Worm (Caenorhabditis elegans) whole organism, L4 larva: Measurements from ENCODE around the gene gadr-3.

Experiments used
- F44E2.7 ChIP-seq: fragments of 200-800 bp; sonication (Bioruptor generic); IDR thresholded peaks from 2 replicates; pipeline ENCODE4 v2.1.2; 2022; ENCODE audit warnings: missing genetic modification characterization, missing compliant biosample characterization
- F49E8.2 ChIP-seq: sonication (generic microtip); optimal IDR thresholded peaks from 2 replicates; lab custom pipeline; 2016; ENCODE audit warnings: missing compliant biosample characterization, mild to moderate bottlenecking, missing genetic modification characterization, borderline replicate concordance
- Y105C5A.15 ChIP-seq: fragments of 200-800 bp; sonication (Bioruptor generic); IDR thresholded peaks from 2 replicates; pipeline ENCODE4 v1.3.6; 2022; ENCODE audit warnings: missing genetic modification characterization, missing compliant biosample characterization
- Y75B8A.6 ChIP-seq: fragments of 200-800 bp; sonication (Bioruptor generic); IDR thresholded peaks from 2 replicates; pipeline ENCODE4 v1.3.6; 2022; ENCODE audit warnings: missing genetic modification reagents, missing genetic modification characterization, missing compliant biosample characterization
- ZK546.5 ChIP-seq, 2 experiments: sonication (generic microtip); optimal IDR thresholded peaks; 2 replicates each; lab custom pipeline; 2017; ENCODE audit warnings: missing biosample characterization in 2 of 2, missing genetic modification characterization in 2 of 2
- aly-2 ChIP-seq: sonication (generic microtip); optimal IDR thresholded peaks from 2 replicates; lab custom pipeline; 2018; ENCODE audit warnings: missing biosample characterization, missing genetic modification characterization
- arid-1 ChIP-seq: fragments of 200-800 bp; sonication (Bioruptor generic); conservative IDR thresholded peaks from 2 replicates; pipeline ENCODE4 v1.3.6; 2022; ENCODE audit warnings: missing genetic modification reagents, missing genetic modification characterization, missing compliant biosample characterization
- ceh-20 ChIP-seq: fragments of 200-800 bp; sonication (Bioruptor generic); IDR thresholded peaks from 2 replicates; pipeline ENCODE4 v1.3.6; 2022; ENCODE audit warnings: missing genetic modification reagents, missing genetic modification characterization, missing compliant biosample characterization
- ceh-44 ChIP-seq: fragments of 200-800 bp; sonication (Bioruptor generic); IDR thresholded peaks from 2 replicates; pipeline ENCODE4 v1.3.6; 2022; ENCODE audit warnings: missing genetic modification reagents, missing genetic modification characterization, missing compliant biosample characterization
- ctbp-1 ChIP-seq: fragments of 200-800 bp; sonication (Bioruptor generic); IDR thresholded peaks from 2 replicates; pipeline ENCODE4 v1.3.6; 2022; ENCODE audit warnings: missing genetic modification reagents, missing genetic modification characterization, missing compliant biosample characterization
- daf-8 ChIP-seq: fragments of 200-800 bp; sonication (Bioruptor generic); IDR thresholded peaks from 2 replicates; pipeline ENCODE4 v1.3.6; 2022; ENCODE audit warnings: missing genetic modification characterization, missing compliant biosample characterization
- dmd-9 ChIP-seq: fragments of 200-800 bp; sonication (Bioruptor generic); IDR thresholded peaks from 2 replicates; pipeline ENCODE4 v1.3.6; 2022; ENCODE audit warnings: missing genetic modification reagents, missing genetic modification characterization, missing compliant biosample characterization
- dve-1 ChIP-seq: sonication (generic microtip); optimal IDR thresholded peaks from 2 replicates; lab custom pipeline; 2017; ENCODE audit warnings: antibody characterized with exemption, mild to moderate bottlenecking, missing genetic modification characterization, missing compliant biosample characterization; ENCODE audit not compliant: insufficient read depth
- egl-27 ChIP-seq: sonication (generic microtip); optimal IDR thresholded peaks from 3 replicates; lab custom pipeline; 2017; ENCODE audit warnings: missing biosample characterization, missing genetic modification reagents, missing genetic modification characterization
- egl-43 ChIP-seq: fragments of 200-800 bp; sonication (Bioruptor generic); IDR thresholded peaks from 2 replicates; pipeline ENCODE4 v1.3.6; 2022; ENCODE audit warnings: missing genetic modification reagents, missing genetic modification characterization, missing compliant biosample characterization
- fos-1 ChIP-seq: fragments of 150-350 bp; optimal IDR thresholded peaks from 2 replicates; lab custom pipeline; 2014; ENCODE audit warnings: missing biosample characterization, missing genetic modification characterization
- gei-8 ChIP-seq: fragments of 200-800 bp; sonication (Bioruptor generic); optimal IDR thresholded peaks from 2 replicates; lab custom pipeline; 2018; ENCODE audit warnings: mild to moderate bottlenecking, missing genetic modification characterization, missing compliant biosample characterization
- hif-1 ChIP-seq, 2 experiments: sonication (generic microtip); optimal IDR thresholded peaks; 2 replicates each; lab custom pipeline; 2016 to 2017; ENCODE audit warnings: missing compliant biosample characterization in 2 of 2, missing genetic modification characterization in 2 of 2, missing genetic modification reagents in 2 of 2, missing genotype in 2 of 2, mild to moderate bottlenecking in 1 of 2
- lim-7 ChIP-seq: fragments of 200-800 bp; sonication (Bioruptor generic); IDR thresholded peaks from 2 replicates; pipeline ENCODE4 v1.3.6; 2022; ENCODE audit warnings: missing genetic modification characterization, missing compliant biosample characterization
- lin-13 ChIP-seq: fragments of 150-350 bp; optimal IDR thresholded peaks from 2 replicates; lab custom pipeline; 2014; ENCODE audit warnings: missing biosample characterization, missing genetic modification reagents, missing genetic modification characterization
- lin-29 ChIP-seq: fragments of 200-800 bp; sonication (Bioruptor generic); IDR thresholded peaks from 2 replicates; pipeline ENCODE4 v1.3.6; 2022; ENCODE audit warnings: missing genetic modification reagents, missing genetic modification characterization, missing compliant biosample characterization
- lin-38 ChIP-seq: fragments of 200-800 bp; sonication (Bioruptor generic); IDR thresholded peaks from 2 replicates; pipeline ENCODE4 v1.3.6; 2022; ENCODE audit warnings: missing genetic modification reagents, missing genetic modification characterization, missing compliant biosample characterization
- lir-3 ChIP-seq: sonication (generic microtip); optimal IDR thresholded peaks from 2 replicates; lab custom pipeline; 2016; ENCODE audit warnings: mild to moderate bottlenecking, missing genetic modification characterization, missing compliant biosample characterization
- lsy-2 ChIP-seq, 2 experiments: fragments of 150-350 bp in 1 of 2; sonication (generic microtip) in 1 of 2; optimal IDR thresholded peaks; 2 replicates each; lab custom pipeline; 2014 to 2017; ENCODE audit warnings: missing biosample characterization in 2 of 2, missing genetic modification characterization in 2 of 2
- mdt-29 ChIP-seq: fragments of 200-800 bp; sonication (Bioruptor generic); IDR thresholded peaks from 2 replicates; pipeline ENCODE4 v1.3.6; 2022; ENCODE audit warnings: missing genetic modification reagents, missing genetic modification characterization, missing compliant biosample characterization
- mep-1 ChIP-seq: fragments of 150-350 bp; sonication (generic microtip); optimal IDR thresholded peaks from 3 replicates; lab custom pipeline; 2014; ENCODE audit warnings: missing biosample characterization, missing genetic modification characterization
- mxl-2 ChIP-seq: fragments of 200-800 bp; sonication (Bioruptor generic); conservative IDR thresholded peaks from 2 replicates; pipeline ENCODE4 v1.3.6; 2022; ENCODE audit warnings: missing genetic modification reagents, missing genetic modification characterization, missing compliant biosample characterization
- nhr-10 ChIP-seq: fragments of 150-350 bp; optimal IDR thresholded peaks from 2 replicates; lab custom pipeline; 2014; ENCODE audit warnings: missing biosample characterization, missing genetic modification characterization
- nhr-111 ChIP-seq: fragments of 200-800 bp; sonication (Bioruptor generic); optimal IDR thresholded peaks from 2 replicates; lab custom pipeline; 2018; ENCODE audit warnings: mild to moderate bottlenecking, missing genetic modification characterization, missing compliant biosample characterization
- nhr-25 ChIP-seq: sonication (generic microtip); optimal IDR thresholded peaks from 2 replicates; lab custom pipeline; 2017; ENCODE audit warnings: missing genetic modification characterization, mild to moderate bottlenecking, missing compliant biosample characterization, antibody characterized with exemption, moderate library complexity, borderline replicate concordance; ENCODE audit not compliant: insufficient read depth
- nhr-41 ChIP-seq: fragments of 200-800 bp; sonication (Bioruptor generic); IDR thresholded peaks from 2 replicates; pipeline ENCODE4 v1.3.6; 2022; ENCODE audit warnings: missing genetic modification reagents, missing genetic modification characterization, missing compliant biosample characterization
- nhr-42 ChIP-seq: fragments of 200-800 bp; sonication (Bioruptor generic); IDR thresholded peaks from 2 replicates; pipeline ENCODE4 v1.3.6; 2022; ENCODE audit warnings: missing genetic modification characterization, missing compliant biosample characterization
- nhr-77 ChIP-seq: fragments of 150-350 bp; optimal IDR thresholded peaks from 2 replicates; lab custom pipeline; 2014; ENCODE audit warnings: missing biosample characterization, missing genetic modification characterization
- php-3 ChIP-seq: fragments of 200-800 bp; sonication (Bioruptor generic); IDR thresholded peaks from 2 replicates; pipeline ENCODE4 v1.3.6; 2022; ENCODE audit warnings: missing genetic modification reagents, missing genetic modification characterization, missing compliant biosample characterization
- rbr-2 ChIP-seq: sonication (generic microtip); optimal IDR thresholded peaks from 2 replicates; lab custom pipeline; 2016; ENCODE audit warnings: missing genotype, missing genetic modification characterization, missing compliant biosample characterization
- set-16 ChIP-seq: fragments of 200-800 bp; sonication (Bioruptor generic); IDR thresholded peaks from 2 replicates; pipeline ENCODE4 v1.3.6; 2022; ENCODE audit warnings: missing genetic modification reagents, missing genetic modification characterization, missing compliant biosample characterization
- snpc-4 ChIP-seq: fragments of 150-350 bp; optimal IDR thresholded peaks from 2 replicates; lab custom pipeline; 2014; ENCODE audit warnings: missing biosample characterization, missing genetic modification characterization
- spr-1 ChIP-seq: sonication (generic microtip); optimal IDR thresholded peaks from 2 replicates; lab custom pipeline; 2016; ENCODE audit warnings: mild to moderate bottlenecking, missing genetic modification characterization, missing compliant biosample characterization
- unc-39 ChIP-seq: sonication (generic microtip); optimal IDR thresholded peaks from 2 replicates; lab custom pipeline; 2017; ENCODE audit warnings: missing biosample characterization, missing genetic modification characterization
- vab-7 ChIP-seq: fragments of 200-800 bp; sonication (Bioruptor generic); IDR thresholded peaks from 2 replicates; pipeline ENCODE4 v1.3.6; 2022; ENCODE audit warnings: missing genetic modification reagents, missing genetic modification characterization, missing compliant biosample characterization
- zag-1 ChIP-seq: fragments of 150-350 bp; optimal IDR thresholded peaks from 2 replicates; lab custom pipeline; 2014; ENCODE audit warnings: missing biosample characterization, missing genetic modification characterization
- zfp-2 ChIP-seq: sonication (generic microtip); optimal IDR thresholded peaks from 2 replicates; lab custom pipeline; 2016; ENCODE audit warnings: mild to moderate bottlenecking, missing genetic modification characterization, missing compliant biosample characterization
- zip-11 ChIP-seq: fragments of 200-800 bp; sonication (Bioruptor generic); IDR thresholded peaks from 2 replicates; pipeline ENCODE4 v1.3.6; 2022; ENCODE audit warnings: missing genetic modification characterization, missing compliant biosample characterization
- zip-2 ChIP-seq: fragments of 150-350 bp; optimal IDR thresholded peaks from 2 replicates; lab custom pipeline; 2014; ENCODE audit warnings: missing biosample characterization, missing genetic modification characterization
- ztf-11 ChIP-seq: fragments of 150-350 bp; optimal IDR thresholded peaks from 2 replicates; lab custom pipeline; 2014; ENCODE audit warnings: missing biosample characterization, missing genetic modification characterization
- ztf-7 ChIP-seq: fragments of 150-350 bp; optimal IDR thresholded peaks from 2 replicates; lab custom pipeline; 2014; ENCODE audit warnings: missing biosample characterization, missing genetic modification characterization

gadr-3 gene

DNA sequence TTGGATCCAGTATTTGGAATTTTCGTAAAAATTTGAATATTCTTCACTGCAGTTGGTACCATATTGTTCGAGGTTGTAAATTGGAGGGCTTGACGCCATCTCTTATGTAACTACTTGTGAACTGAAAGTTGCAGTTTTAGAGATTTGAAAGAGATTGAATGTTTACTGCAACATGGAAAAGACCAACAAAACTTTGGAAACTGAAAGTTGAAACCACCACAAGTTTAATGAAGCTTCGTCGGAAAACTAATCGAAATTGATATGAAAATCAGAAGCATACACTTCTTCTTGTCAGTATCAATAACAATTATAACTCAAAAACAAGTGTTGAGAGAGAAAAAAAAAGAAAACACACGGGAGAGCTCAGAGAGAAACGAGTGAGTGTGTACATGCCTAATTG lies 17.7 kb downstream of the gadr-3 start, which contains the start of gene srg-7:
Gene srg-7 (minus strand): TSS at position 101 of the 400 bp plus-strand sequence.
- TF ChIP-seq nhr-77 (tag; lab: Kevin White, UChicago) (no peak), hif-1 (tag; optimal IDR thresholded peaks at IDR 0.05; lab: Kevin White, UChicago) (no peak), ctbp-1 (no peak), lin-38 (GFP tag; lab: Robert Waterston, UW) (no peak), ZK546.5 (tag; optimal IDR thresholded peaks at IDR 0.05; lab: Kevin White, UChicago) (no peak), zag-1 (tag; lab: Kevin White, UChicago) (no peak), lsy-2 (tag; optimal IDR thresholded peaks at IDR 0.05; lab: Kevin White, UChicago) (no peak), lim-7 (GFP tag; lab: Robert Waterston, UW) (no peak), aly-2 (tag; lab: Kevin White, UChicago) (no peak), php-3 (no peak), set-16 (GFP tag; lab: Robert Waterston, UW) (no peak), spr-1 (tag; lab: Kevin White, UChicago) (no peak), mdt-29 (GFP tag; lab: Robert Waterston, UW) (no peak), dmd-9 (no peak), nhr-111 (GFP tag; lab: Kevin White, UChicago) (no peak), nhr-41 (GFP tag; lab: Robert Waterston, UW) (no peak), ztf-11 (tag; lab: Kevin White, UChicago) (no peak), lin-29 (GFP tag; lab: Robert Waterston, UW) (no peak), mxl-2 (GFP tag; lab: Robert Waterston, UW) (no peak), daf-8 (no peak)
- TF ChIP-seq, all 104 proteins: peak for 0

DNA sequence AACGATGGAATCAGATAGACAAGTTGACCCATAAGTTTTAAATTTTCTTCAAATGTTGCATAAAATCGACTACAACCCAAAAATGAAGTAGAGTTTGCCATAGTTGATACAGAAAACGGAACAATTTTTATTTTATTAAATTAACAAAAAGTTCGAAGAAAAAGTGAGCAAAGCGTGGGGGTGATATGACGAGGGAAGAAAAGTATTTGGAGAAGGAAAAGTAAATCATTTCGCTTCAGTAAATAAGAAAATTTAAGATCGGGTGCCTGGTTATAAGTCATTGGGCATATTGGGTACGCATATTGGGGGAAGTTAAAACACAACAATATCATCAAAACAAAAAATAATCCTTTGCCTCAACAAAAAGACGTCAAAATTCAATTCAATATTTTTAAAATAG lies 19.9 kb downstream of the gadr-3 start, which contains the start of gene srg-6:
Gene srg-6 (minus strand): TSS at position 101 of the 400 bp plus-strand sequence.
- TF ChIP-seq rbr-2 (tag; lab: Kevin White, UChicago) (no peak), F49E8.2 (tag; lab: Kevin White, UChicago) (no peak), lin-13 (GFP tag; lab: Kevin White, UChicago) (no peak), vab-7 (GFP tag; lab: Robert Waterston, UW) (no peak), ztf-11 (tag; lab: Kevin White, UChicago) (no peak), mdt-29 (GFP tag; lab: Robert Waterston, UW) (no peak), Y75B8A.6 (GFP tag; lab: Robert Waterston, UW) (no peak), ztf-7 (tag; lab: Kevin White, UChicago) (no peak), ceh-44 (GFP tag; lab: Robert Waterston, UW) (no peak), nhr-41 (GFP tag; lab: Robert Waterston, UW) (no peak), lir-3 (no peak), F44E2.7 (GFP tag; lab: Robert Waterston, UW) (no peak), arid-1 (GFP tag; lab: Robert Waterston, UW) (no peak)

DNA sequence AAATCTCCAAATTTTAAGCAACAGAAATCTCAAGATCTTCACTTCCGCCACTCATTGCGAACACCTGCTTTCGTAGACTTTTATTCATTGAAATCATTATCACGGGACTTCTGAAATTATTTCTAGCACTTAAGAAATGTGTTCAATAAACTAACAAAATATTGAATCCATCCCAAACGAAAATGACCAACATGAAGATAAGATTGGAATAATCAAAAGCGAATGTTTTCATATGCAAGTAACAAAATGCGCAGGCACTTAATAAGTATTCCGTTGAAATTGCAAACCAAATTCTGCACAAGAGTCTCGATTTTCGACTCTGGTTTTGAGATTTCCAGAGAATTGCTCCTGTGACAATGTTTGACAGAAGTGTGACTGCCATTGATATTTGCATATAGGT lies 21.3 kb downstream of the gadr-3 start, which contains the start of gene srg-5:
Gene srg-5 (minus strand): TSS at position 101 of the 400 bp plus-strand sequence.
- TF ChIP-seq Y105C5A.15 (GFP tag; lab: Robert Waterston, UW) (no peak), Y75B8A.6 (GFP tag; lab: Robert Waterston, UW) (no peak), hif-1 (tag; optimal IDR thresholded peaks at IDR 0.05; lab: Kevin White, UChicago) (no peak), egl-27 (tag; lab: Kevin White, UChicago) (no peak), nhr-41 (GFP tag; lab: Robert Waterston, UW) (no peak)

DNA sequence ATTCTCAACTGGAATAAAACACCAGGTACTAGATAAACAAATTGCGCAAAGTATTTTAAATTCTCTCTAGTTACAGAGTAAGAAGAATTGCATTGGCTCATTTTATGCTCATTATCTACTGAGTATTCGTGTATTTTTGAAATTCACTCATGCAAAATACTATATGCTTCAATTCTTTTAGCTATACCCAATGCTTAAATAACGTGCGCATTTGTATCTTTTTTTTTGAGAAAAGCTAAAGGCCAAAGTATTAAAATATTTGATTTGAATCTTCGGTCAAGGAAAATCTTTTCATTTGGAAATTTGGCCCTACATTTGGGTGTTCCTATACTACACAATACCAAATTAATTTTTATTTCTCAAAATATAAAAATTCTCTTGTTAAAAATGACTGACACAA lies 23.8 kb downstream of the gadr-3 start, which contains the start of gene srg-4:
Gene srg-4 (minus strand): TSS at position 101 of the 400 bp plus-strand sequence.
- TF ChIP-seq unc-39 (tag; lab: Kevin White, UChicago) (no peak), nhr-42 (GFP tag; lab: Robert Waterston, UW) (no peak), nhr-25 (tag; lab: Kevin White, UChicago) (no peak), zfp-2 (tag; lab: Kevin White, UChicago) (no peak), nhr-10 (tag; lab: Kevin White, UChicago) (no peak), mep-1 (tag; lab: Kevin White, UChicago) (no peak), zip-2 (tag; lab: Kevin White, UChicago) (no peak), gei-8 (no peak), zip-11 (GFP tag; lab: Robert Waterston, UW) (no peak), dve-1 (tag; lab: Kevin White, UChicago) (no peak), fos-1 (tag; lab: Kevin White, UChicago) (no peak), snpc-4 (tag; lab: Kevin White, UChicago) (no peak), egl-43 (no peak), ceh-20 (GFP tag; lab: Robert Waterston, UW) (no peak), php-3 (no peak)
